Fruit fly (Drosophila melanogaster) whole organism, embryonic: ENCODE measurements around the gene CG14357.

ENCODE experiments used
- ATbp ChIP-seq: fragments of 200-800 bp; sonication (Bioruptor generic); optimal IDR thresholded peaks from 2 replicates; lab custom pipeline; 2017; ENCODE audit warnings: missing biosample characterization, mild to moderate bottlenecking, missing genetic modification characterization, missing genetic modification reagents
- BEAF-32 ChIP-seq: fragments of 200-800 bp; sonication (Bioruptor generic); optimal IDR thresholded peaks from 3 replicates; lab custom pipeline; 2017; ENCODE audit warnings: missing biosample characterization, missing genetic modification characterization, mild to moderate bottlenecking, moderate library complexity, missing genetic modification reagents
- CG11085 ChIP-seq: fragments of 200-800 bp; sonication (Bioruptor generic); IDR thresholded peaks from 2 replicates; pipeline ENCODE4 v1.3.6; 2022; ENCODE audit warnings: missing biosample characterization, missing genetic modification characterization
- CG11398 ChIP-seq: fragments of 200-800 bp; sonication (Bioruptor generic); optimal IDR thresholded peaks from 2 replicates; lab custom pipeline; 2016; ENCODE audit warnings: missing biosample characterization, missing genetic modification characterization
- CG12236 ChIP-seq: fragments of 200-800 bp; sonication (Bioruptor generic); optimal IDR thresholded peaks from 2 replicates; lab custom pipeline; 2016; ENCODE audit warnings: missing biosample characterization, missing genetic modification characterization
- CG13287 ChIP-seq: fragments of 200-800 bp; sonication (Bioruptor generic); IDR thresholded peaks from 2 replicates; pipeline ENCODE4 v1.3.6; 2022; ENCODE audit warnings: missing biosample characterization, missing genetic modification characterization; ENCODE audit not compliant: partially characterized antibody
- CG14710 ChIP-seq: fragments of 200-800 bp; sonication (Bioruptor generic); optimal IDR thresholded peaks from 3 replicates; lab custom pipeline; 2019; ENCODE audit warnings: missing biosample characterization, mild to moderate bottlenecking, missing genetic modification characterization, moderate library complexity
- CG17186 ChIP-seq: fragments of 200-800 bp; sonication (Bioruptor generic); optimal IDR thresholded peaks from 3 replicates; lab custom pipeline; 2017; ENCODE audit warnings: missing biosample characterization, missing genetic modification reagents, missing genetic modification characterization
- CG2875 ChIP-seq: fragments of 200-800 bp; sonication (Bioruptor generic); optimal IDR thresholded peaks from 2 replicates; lab custom pipeline; 2017; ENCODE audit warnings: missing biosample characterization, mild to moderate bottlenecking, missing genetic modification characterization, missing genetic modification reagents
- CG32532 ChIP-seq: fragments of 200-800 bp; sonication (Bioruptor generic); IDR thresholded peaks from 2 replicates; pipeline ENCODE4 v1.3.6; 2022; ENCODE audit warnings: missing biosample characterization, missing genetic modification characterization
- CG3281 ChIP-seq: fragments of 200-800 bp; sonication (Bioruptor generic); optimal IDR thresholded peaks from 3 replicates; lab custom pipeline; 2017; ENCODE audit warnings: missing biosample characterization, mild to moderate bottlenecking, missing genetic modification characterization
- CG34224 ChIP-seq: fragments of 200-800 bp; sonication (Bioruptor generic); IDR thresholded peaks from 3 replicates; pipeline ENCODE4 v1.3.6; 2022; ENCODE audit warnings: missing biosample characterization, missing genetic modification characterization; ENCODE audit not compliant: partially characterized antibody
- CG4424 ChIP-seq: fragments of 200-800 bp; sonication (Bioruptor generic); optimal IDR thresholded peaks from 3 replicates; lab custom pipeline; 2016; ENCODE audit warnings: missing biosample characterization, missing genetic modification characterization
- CG6854 ChIP-seq: fragments of 200-800 bp; sonication (Bioruptor generic); optimal IDR thresholded peaks from 3 replicates; lab custom pipeline; 2017; ENCODE audit warnings: missing biosample characterization, mild to moderate bottlenecking, missing genetic modification characterization
- CG7271 ChIP-seq: fragments of 200-800 bp; sonication (Bioruptor generic); optimal IDR thresholded peaks from 2 replicates; lab custom pipeline; 2018; ENCODE audit warnings: missing biosample characterization, mild to moderate bottlenecking, missing genetic modification characterization, moderate library complexity
- CG7745 ChIP-seq: fragments of 200-800 bp; sonication (Bioruptor generic); optimal IDR thresholded peaks from 2 replicates; lab custom pipeline; 2018; ENCODE audit warnings: missing biosample characterization, mild to moderate bottlenecking, missing genetic modification characterization, moderate library complexity
- CG7928 ChIP-seq: fragments of 200-800 bp; sonication (Bioruptor generic); optimal IDR thresholded peaks from 2 replicates; lab custom pipeline; 2017; ENCODE audit warnings: missing biosample characterization, mild to moderate bottlenecking, missing genetic modification characterization
- CG9609 ChIP-seq: fragments of 200-800 bp; sonication (Bioruptor generic); optimal IDR thresholded peaks from 3 replicates; lab custom pipeline; 2016; ENCODE audit warnings: missing biosample characterization, missing genetic modification characterization
- CG9797 ChIP-seq: fragments of 200-800 bp; sonication (Bioruptor generic); optimal IDR thresholded peaks from 3 replicates; lab custom pipeline; 2018; ENCODE audit warnings: missing biosample characterization, mild to moderate bottlenecking, missing genetic modification characterization
- CG9932 ChIP-seq: fragments of 200-800 bp; sonication (Bioruptor generic); IDR thresholded peaks from 2 replicates; pipeline ENCODE4 v1.3.6; 2022; ENCODE audit warnings: missing biosample characterization, missing genetic modification characterization
- Camta ChIP-seq: fragments of 200-800 bp; sonication (Bioruptor generic); optimal IDR thresholded peaks from 2 replicates; lab custom pipeline; 2016; ENCODE audit warnings: missing biosample characterization, missing genetic modification characterization
- Dad ChIP-seq: fragments of 200-800 bp; sonication (Bioruptor generic); optimal IDR thresholded peaks from 3 replicates; lab custom pipeline; 2016; ENCODE audit warnings: missing biosample characterization, missing genetic modification characterization
- E2f2 ChIP-seq: fragments of 200-800 bp; sonication (Bioruptor generic); IDR thresholded peaks from 2 replicates; pipeline ENCODE4 v1.3.6; 2022; ENCODE audit warnings: missing biosample characterization, missing genetic modification characterization
- HLHmδ ChIP-seq: fragments of 200-800 bp; sonication (Bioruptor generic); optimal IDR thresholded peaks from 2 replicates; lab custom pipeline; 2018; ENCODE audit warnings: missing biosample characterization, mild to moderate bottlenecking, missing genetic modification characterization, moderate library complexity
- Lim3 ChIP-seq: fragments of 200-800 bp; sonication (Bioruptor generic); IDR thresholded peaks from 2 replicates; pipeline ENCODE4 v1.3.6; 2022; ENCODE audit warnings: missing biosample characterization, missing genetic modification characterization
- MBD-R2 ChIP-seq: fragments of 200-800 bp; sonication (Bioruptor generic); IDR thresholded peaks from 2 replicates; pipeline ENCODE4 v1.3.6; 2022; ENCODE audit warnings: missing biosample characterization, missing genetic modification characterization
- MTF-1 ChIP-seq: fragments of 200-800 bp; sonication (Bioruptor generic); optimal IDR thresholded peaks from 2 replicates; lab custom pipeline; 2018; ENCODE audit warnings: missing biosample characterization, mild to moderate bottlenecking, missing genetic modification characterization, borderline replicate concordance
- Meics ChIP-seq: fragments of 200-800 bp; sonication (Bioruptor generic); optimal IDR thresholded peaks from 2 replicates; lab custom pipeline; 2017; ENCODE audit warnings: missing biosample characterization, mild to moderate bottlenecking, missing genetic modification characterization
- Myb ChIP-seq: fragments of 200-800 bp; sonication (Bioruptor generic); optimal IDR thresholded peaks from 2 replicates; lab custom pipeline; 2016; ENCODE audit warnings: missing biosample characterization, missing genetic modification characterization
- Neu2 ChIP-seq: fragments of 200-800 bp; sonication (Bioruptor generic); optimal IDR thresholded peaks from 3 replicates; lab custom pipeline; 2016; ENCODE audit warnings: missing biosample characterization, missing genetic modification characterization, borderline replicate concordance
- Opbp ChIP-seq: fragments of 200-800 bp; sonication (Bioruptor generic); IDR thresholded peaks from 3 replicates; pipeline ENCODE4 v1.3.6; 2022; ENCODE audit warnings: missing biosample characterization, missing genetic modification characterization; ENCODE audit not compliant: partially characterized antibody
- PHDP ChIP-seq: fragments of 200-800 bp; sonication (Bioruptor generic); optimal IDR thresholded peaks from 3 replicates; lab custom pipeline; 2018; ENCODE audit warnings: missing biosample characterization, mild to moderate bottlenecking, missing genetic modification characterization, moderate library complexity
- Poxn ChIP-seq: fragments of 200-800 bp; sonication (Bioruptor generic); IDR thresholded peaks from 2 replicates; pipeline ENCODE4 v1.3.6; 2022; ENCODE audit warnings: missing biosample characterization, missing genetic modification characterization
- Vsx1 ChIP-seq: fragments of 200-800 bp; sonication (Bioruptor generic); optimal IDR thresholded peaks from 2 replicates; lab custom pipeline; 2017; ENCODE audit warnings: missing biosample characterization, mild to moderate bottlenecking, missing genetic modification characterization, missing genetic modification reagents
- az2 ChIP-seq: fragments of 200-800 bp; sonication (Bioruptor generic); optimal IDR thresholded peaks from 3 replicates; lab custom pipeline; 2016; ENCODE audit warnings: missing biosample characterization, missing genetic modification characterization
- bab2 ChIP-seq: fragments of 200-800 bp; sonication (Bioruptor generic); optimal IDR thresholded peaks from 2 replicates; lab custom pipeline; 2016; ENCODE audit warnings: missing biosample characterization, missing genetic modification characterization
- bsh ChIP-seq, 2 experiments: fragments of 200-800 bp; sonication (Bioruptor generic); optimal IDR thresholded peaks; 2 replicates each; lab custom pipeline; 2017 to 2018; ENCODE audit warnings: mild to moderate bottlenecking in 2 of 2, missing biosample characterization in 2 of 2, missing genetic modification characterization in 2 of 2, moderate library complexity in 1 of 2
- chinmo ChIP-seq: fragments of 200-800 bp; sonication (Bioruptor generic); IDR thresholded peaks from 4 replicates; pipeline ENCODE4 v1.3.6; 2022; ENCODE audit warnings: missing biosample characterization, missing genetic modification characterization; ENCODE audit not compliant: partially characterized antibody
- crol ChIP-seq: fragments of 200-800 bp; sonication (Bioruptor generic); IDR thresholded peaks from 2 replicates; pipeline ENCODE4 v1.3.6; 2022; ENCODE audit warnings: missing biosample characterization, missing genetic modification characterization
- klu ChIP-seq: fragments of 200-800 bp; sonication (Bioruptor generic); IDR thresholded peaks from 2 replicates; pipeline ENCODE4 v1.3.6; 2022; ENCODE audit warnings: missing biosample characterization, missing genetic modification characterization
- nerfin-1 ChIP-seq: fragments of 200-800 bp; sonication (Bioruptor generic); optimal IDR thresholded peaks from 3 replicates; lab custom pipeline; 2019; ENCODE audit warnings: missing biosample characterization, mild to moderate bottlenecking, missing genetic modification characterization, moderate library complexity
- nom ChIP-seq: fragments of 200-800 bp; sonication (Bioruptor generic); optimal IDR thresholded peaks from 2 replicates; lab custom pipeline; 2017; ENCODE audit warnings: missing biosample characterization, missing genetic modification characterization, mild to moderate bottlenecking, moderate library complexity, missing genetic modification reagents
- onecut ChIP-seq: fragments of 200-800 bp; sonication (Bioruptor generic); IDR thresholded peaks from 2 replicates; pipeline ENCODE4 v1.3.6; 2022; ENCODE audit warnings: missing biosample characterization, missing genetic modification characterization
- otp ChIP-seq: fragments of 200-800 bp; sonication (Bioruptor generic); IDR thresholded peaks from 3 replicates; pipeline ENCODE4, ENCODE4 v1.3.6; 2022; ENCODE audit warnings: missing biosample characterization, missing genetic modification characterization
- scrt ChIP-seq: fragments of 200-800 bp; sonication (Bioruptor generic); optimal IDR thresholded peaks from 2 replicates; lab custom pipeline; 2018; ENCODE audit warnings: missing biosample characterization, mild to moderate bottlenecking, missing genetic modification characterization, moderate library complexity
- sens ChIP-seq: fragments of 200-800 bp; sonication (Bioruptor generic); peaks from one replicate; lab custom pipeline; 2016; ENCODE audit warnings: missing biosample characterization, missing genetic modification characterization
- sob ChIP-seq: fragments of 200-800 bp; sonication (Bioruptor generic); IDR thresholded peaks from 2 replicates; pipeline ENCODE4 v1.3.6; 2022; ENCODE audit warnings: missing biosample characterization, missing genetic modification characterization
- z ChIP-seq: fragments of 200-800 bp; sonication (Bioruptor generic); IDR thresholded peaks from 3 replicates; pipeline ENCODE4 v1.3.6; 2022; ENCODE audit warnings: missing biosample characterization, missing genetic modification characterization

Gene CG14357

dm6 chr3R:14108158-14108921 is 3.6 kb downstream of the CG14357 start, which contains the start of gene CG12402 (continued):
- TF ChIP-seq HLHmδ (GFP tag; lab: Kevin White, UChicago): peak; percentile 74
- TF ChIP-seq Opbp (GFP tag; lab: Robert Waterston, UW): 0 out of 3 replicates have a peak, but pooled peaks have one; percentile 43
- no peak for TF ChIP-seq nom (GFP tag; lab: Kevin White, UChicago)
- TF ChIP-seq sens (GFP tag; lab: Kevin White, UChicago): peak; percentile 92
- peak; percentile 49 for TF ChIP-seq CG7928 (GFP tag; lab: Kevin White, UChicago)
- peak; percentile 24 for TF ChIP-seq Myb (GFP tag; lab: Kevin White, UChicago)
- TF ChIP-seq onecut (GFP tag; lab: Robert Waterston, UW): peak; percentile 83
- peak; percentile 68 for TF ChIP-seq E2f2 (GFP tag; lab: Robert Waterston, UW)
- TF ChIP-seq sob (GFP tag; lab: Robert Waterston, UW): peak; percentile 79; the same call in 1 of the 2 replicates
- TF ChIP-seq Dad (GFP tag; lab: Kevin White, UChicago): peak; percentile 32
- TF ChIP-seq Lim3 (GFP tag; lab: Robert Waterston, UW): peak; percentile 34; the same call in 1 of the 2 replicates
- TF ChIP-seq CG13287: peak; percentile 57
- TF ChIP-seq CG6854 (GFP tag; lab: Kevin White, UChicago): peak; percentile 68
- TF ChIP-seq BEAF-32 (GFP tag; lab: Kevin White, UChicago): no peak
- peak; percentile 84 for TF ChIP-seq CG2875
- peak; percentile 62; the same call in 2 of the 3 replicates for TF ChIP-seq z (GFP tag; lab: Robert Waterston, UW)
- TF ChIP-seq Vsx1 (GFP tag; lab: Kevin White, UChicago): peak; percentile 75
- peak; percentile 72 for TF ChIP-seq CG3281 (GFP tag; lab: Kevin White, UChicago)
- TF ChIP-seq bab2 (GFP tag; lab: Kevin White, UChicago): peak; percentile 34
- TF ChIP-seq scrt (GFP tag; lab: Kevin White, UChicago): peak; percentile 64
- peak; percentile 66 for TF ChIP-seq CG14710 (tag; lab: Kevin White, UChicago)
- peak; percentile 92 for TF ChIP-seq otp (GFP tag; lab: Robert Waterston, UW)
- peak; percentile 50 for TF ChIP-seq CG17186 (GFP tag; lab: Kevin White, UChicago)
- TF ChIP-seq CG9797 (GFP tag; lab: Kevin White, UChicago): peak; percentile 11
- TF ChIP-seq CG4424: peak; percentile 88
- peak; percentile 84 for TF ChIP-seq az2 (GFP tag; lab: Kevin White, UChicago)
- peak; percentile 45 for TF ChIP-seq MBD-R2
- TF ChIP-seq CG9609 (GFP tag; lab: Kevin White, UChicago): no peak
- TF ChIP-seq CG11398: no peak
- TF ChIP-seq Poxn (GFP tag; lab: Robert Waterston, UW): no peak
- TF ChIP-seq CG7745 (tag; lab: Kevin White, UChicago): peak; percentile 67
- TF ChIP-seq CG12236 (GFP tag; lab: Kevin White, UChicago): no peak
- peak; percentile 52 for TF ChIP-seq CG9932 (GFP tag; lab: Robert Waterston, UW)
- peak; percentile 63 for TF ChIP-seq klu
- TF ChIP-seq PHDP (tag; lab: Kevin White, UChicago): peak; percentile 87
- TF ChIP-seq chinmo: peak; percentile 100
- peak; percentile 57 for TF ChIP-seq MTF-1
- TF ChIP-seq ATbp: peak; percentile 85
- peak; percentile 68 for TF ChIP-seq nerfin-1 (tag; lab: Kevin White, UChicago)
- peak in 1 of 2 experiments; percentile 82 for TF ChIP-seq bsh (GFP tag; optimal IDR thresholded peaks at IDR 0.05; lab: Kevin White, UChicago)
- 0 out of 2 replicates have a peak, but pooled peaks have one; percentile 10 for TF ChIP-seq CG11085 (GFP tag; lab: Robert Waterston, UW)
- TF ChIP-seq crol: peak; percentile 98
- TF ChIP-seq Meics (GFP tag; lab: Kevin White, UChicago): peak; percentile 83
- TF ChIP-seq Camta (GFP tag; lab: Kevin White, UChicago): peak; percentile 46
- TF ChIP-seq CG34224 (GFP tag; lab: Robert Waterston, UW): peak; percentile 59; the same call in 2 of the 3 replicates
- TF ChIP-seq CG32532: peak; percentile 80
- peak; percentile 19 for TF ChIP-seq CG7271 (tag; lab: Kevin White, UChicago)
- TF ChIP-seq Neu2 (GFP tag; lab: Kevin White, UChicago): no peak
